Fruit fly (Drosophila melanogaster) whole organism, embryonic: Measurements from ENCODE around the gene CG7966.

Experiments used
- Atf-2 ChIP-seq: fragments of 200-800 bp; sonication (Bioruptor generic); optimal IDR thresholded peaks from 2 replicates; lab custom pipeline; 2016; ENCODE audit warnings: missing biosample characterization, missing genetic modification characterization
- Atf6 ChIP-seq: fragments of 200-800 bp; sonication (Bioruptor generic); IDR thresholded peaks from 2 replicates; pipeline ENCODE4 v1.3.6; 2022; ENCODE audit warnings: missing biosample characterization, missing genetic modification characterization
- BtbVII ChIP-seq: fragments of 200-800 bp; sonication (Bioruptor generic); optimal IDR thresholded peaks from 3 replicates; lab custom pipeline; 2017; ENCODE audit warnings: missing biosample characterization, mild to moderate bottlenecking, missing genetic modification characterization
- CG11093 ChIP-seq: fragments of 200-800 bp; sonication (Bioruptor generic); IDR thresholded peaks from 3 replicates; pipeline ENCODE4 v1.3.6; 2022; ENCODE audit warnings: missing biosample characterization, missing genetic modification characterization
- CG11560 ChIP-seq: fragments of 200-800 bp; sonication (Bioruptor generic); IDR thresholded peaks from 3 replicates; pipeline ENCODE4 v1.3.6; 2022; ENCODE audit warnings: missing biosample characterization, missing genetic modification characterization
- CG12236 ChIP-seq: fragments of 200-800 bp; sonication (Bioruptor generic); optimal IDR thresholded peaks from 2 replicates; lab custom pipeline; 2016; ENCODE audit warnings: missing biosample characterization, missing genetic modification characterization
- CG15514 ChIP-seq: fragments of 200-800 bp; sonication (Bioruptor generic); optimal IDR thresholded peaks from 3 replicates; lab custom pipeline; 2017; ENCODE audit warnings: missing biosample characterization, missing genetic modification characterization, mild to moderate bottlenecking, moderate library complexity, missing genetic modification reagents
- CG17385 ChIP-seq: fragments of 200-800 bp; sonication (Bioruptor generic); optimal IDR thresholded peaks from 3 replicates; lab custom pipeline; 2018; ENCODE audit warnings: missing biosample characterization, mild to moderate bottlenecking, missing genetic modification characterization
- CG17829 ChIP-seq: fragments of 200-800 bp; optimal IDR thresholded peaks from 2 replicates; lab custom pipeline; 2019; ENCODE audit warnings: missing biosample characterization, mild to moderate bottlenecking, missing genetic modification characterization, moderate library complexity
- CG2202 ChIP-seq: fragments of 200-800 bp; sonication (Bioruptor generic); optimal IDR thresholded peaks from 2 replicates; lab custom pipeline; 2018; ENCODE audit warnings: missing biosample characterization, mild to moderate bottlenecking, missing genetic modification characterization
- CG34224 ChIP-seq: fragments of 200-800 bp; sonication (Bioruptor generic); IDR thresholded peaks from 3 replicates; pipeline ENCODE4 v1.3.6; 2022; ENCODE audit warnings: missing biosample characterization, missing genetic modification characterization; ENCODE audit not compliant: partially characterized antibody
- CG4282 ChIP-seq: fragments of 200-800 bp; sonication (Bioruptor generic); optimal IDR thresholded peaks from 2 replicates; lab custom pipeline; 2016; ENCODE audit warnings: missing biosample characterization, missing genetic modification characterization
- CG5180 ChIP-seq: fragments of 200-800 bp; sonication (Bioruptor generic); optimal IDR thresholded peaks from 3 replicates; lab custom pipeline; 2017; ENCODE audit warnings: missing biosample characterization, missing genetic modification characterization, mild to moderate bottlenecking, moderate library complexity, missing genetic modification reagents
- CG6175 ChIP-seq: fragments of 200-800 bp; sonication (Bioruptor generic); IDR thresholded peaks from 3 replicates; pipeline ENCODE4 v1.3.6; 2022; ENCODE audit warnings: missing biosample characterization, missing genetic modification characterization
- CG6765 ChIP-seq: fragments of 200-800 bp; sonication (Bioruptor generic); optimal IDR thresholded peaks from 3 replicates; lab custom pipeline; 2017; ENCODE audit warnings: missing biosample characterization, mild to moderate bottlenecking, missing genetic modification characterization
- CG7357 ChIP-seq: fragments of 200-800 bp; sonication (Bioruptor generic); IDR thresholded peaks from 3 replicates; pipeline ENCODE4 v1.3.6; 2022; ENCODE audit warnings: missing biosample characterization, missing genetic modification characterization
- CG7786 ChIP-seq: fragments of 200-800 bp; sonication (Bioruptor generic); optimal IDR thresholded peaks from 2 replicates; lab custom pipeline; 2016; ENCODE audit warnings: missing biosample characterization, missing genetic modification characterization
- CG9876 ChIP-seq: fragments of 200-800 bp; sonication (Bioruptor generic); optimal IDR thresholded peaks from 2 replicates; lab custom pipeline; 2016; ENCODE audit warnings: missing biosample characterization, missing genetic modification characterization
- D19B ChIP-seq: fragments of 200-800 bp; sonication (Bioruptor generic); optimal IDR thresholded peaks from 2 replicates; lab custom pipeline; 2017; ENCODE audit warnings: missing biosample characterization, mild to moderate bottlenecking, missing genetic modification characterization
- Ets97D ChIP-seq: fragments of 200-800 bp; sonication (Bioruptor generic); optimal IDR thresholded peaks from 3 replicates; lab custom pipeline; 2016; ENCODE audit warnings: missing biosample characterization, missing genetic modification characterization
- GATAe ChIP-seq: fragments of 200-800 bp; sonication (Bioruptor generic); conservative IDR thresholded peaks from 2 replicates; pipeline ENCODE4 v1.3.6; 2022; ENCODE audit warnings: missing biosample characterization, missing genetic modification characterization
- Lim3 ChIP-seq: fragments of 200-800 bp; sonication (Bioruptor generic); IDR thresholded peaks from 2 replicates; pipeline ENCODE4 v1.3.6; 2022; ENCODE audit warnings: missing biosample characterization, missing genetic modification characterization
- MTF-1 ChIP-seq: fragments of 200-800 bp; sonication (Bioruptor generic); optimal IDR thresholded peaks from 2 replicates; lab custom pipeline; 2018; ENCODE audit warnings: missing biosample characterization, mild to moderate bottlenecking, missing genetic modification characterization, borderline replicate concordance
- Mad ChIP-seq: fragments of 200-800 bp; sonication (Bioruptor generic); optimal IDR thresholded peaks from 2 replicates; lab custom pipeline; 2016; ENCODE audit warnings: missing biosample characterization, missing genetic modification characterization
- Nf-YA ChIP-seq: fragments of 200-800 bp; sonication (Bioruptor generic); IDR thresholded peaks from 2 replicates; pipeline ENCODE4 v1.3.6; 2022; ENCODE audit warnings: missing biosample characterization, missing genetic modification characterization
- Opbp ChIP-seq: fragments of 200-800 bp; sonication (Bioruptor generic); IDR thresholded peaks from 3 replicates; pipeline ENCODE4 v1.3.6; 2022; ENCODE audit warnings: missing biosample characterization, missing genetic modification characterization; ENCODE audit not compliant: partially characterized antibody
- Xrp1 ChIP-seq: fragments of 200-800 bp; sonication (Bioruptor generic); IDR thresholded peaks from 2 replicates; pipeline ENCODE4 v1.3.6; 2022; ENCODE audit warnings: missing biosample characterization, missing genetic modification characterization
- ab ChIP-seq: fragments of 200-800 bp; sonication (Bioruptor generic); optimal IDR thresholded peaks from 2 replicates; lab custom pipeline; 2016; ENCODE audit warnings: missing biosample characterization, missing genetic modification characterization
- aop ChIP-seq: fragments of 200-800 bp; sonication (Bioruptor generic); IDR thresholded peaks from 2 replicates; pipeline ENCODE4 v1.3.6; 2022; ENCODE audit warnings: missing biosample characterization, missing genetic modification characterization
- ash1 ChIP-seq: fragments of 200-800 bp; sonication (Bioruptor generic); optimal IDR thresholded peaks from 2 replicates; lab custom pipeline; 2018; ENCODE audit warnings: missing biosample characterization, mild to moderate bottlenecking, missing genetic modification characterization
- ato ChIP-seq: fragments of 200-800 bp; sonication (Bioruptor generic); IDR thresholded peaks from 2 replicates; pipeline ENCODE4 v1.3.6; 2022; ENCODE audit warnings: missing biosample characterization, missing genetic modification characterization; ENCODE audit not compliant: partially characterized antibody
- bab2 ChIP-seq: fragments of 200-800 bp; sonication (Bioruptor generic); optimal IDR thresholded peaks from 2 replicates; lab custom pipeline; 2016; ENCODE audit warnings: missing biosample characterization, missing genetic modification characterization
- bigmax ChIP-seq: fragments of 200-800 bp; sonication (Bioruptor generic); optimal IDR thresholded peaks from 2 replicates; lab custom pipeline; 2018; ENCODE audit warnings: missing biosample characterization, mild to moderate bottlenecking, missing genetic modification characterization
- bowl ChIP-seq: fragments of 200-800 bp; sonication (Bioruptor generic); IDR thresholded peaks from 2 replicates; pipeline ENCODE4 v1.3.6; 2022; ENCODE audit warnings: missing biosample characterization, missing genetic modification characterization
- cas ChIP-seq: fragments of 200-800 bp; sonication (Bioruptor generic); IDR thresholded peaks from 2 replicates; pipeline ENCODE4 v1.3.6; 2022; ENCODE audit warnings: missing biosample characterization, missing genetic modification characterization
- disco-r ChIP-seq: fragments of 200-800 bp; sonication (Bioruptor generic); optimal IDR thresholded peaks from 2 replicates; lab custom pipeline; 2016; ENCODE audit warnings: missing biosample characterization, missing genetic modification characterization
- dpn ChIP-seq, 2 experiments: fragments of 200-800 bp; sonication (Bioruptor generic); optimal IDR thresholded peaks; 3 replicates each; lab custom pipeline; 2016; ENCODE audit warnings: missing biosample characterization in 2 of 2, missing genetic modification characterization in 2 of 2
- ems ChIP-seq: fragments of 200-800 bp; sonication (Bioruptor generic); optimal IDR thresholded peaks from 3 replicates; lab custom pipeline; 2016; ENCODE audit warnings: missing biosample characterization, missing genetic modification characterization
- fu2 ChIP-seq: fragments of 200-800 bp; sonication (Bioruptor generic); optimal IDR thresholded peaks from 2 replicates; lab custom pipeline; 2016; ENCODE audit warnings: missing biosample characterization, missing genetic modification characterization
- gsb ChIP-seq: fragments of 200-800 bp; sonication (Bioruptor generic); IDR thresholded peaks from 2 replicates; pipeline ENCODE4 v1.3.6; 2022; ENCODE audit warnings: missing biosample characterization, missing genetic modification characterization
- kay ChIP-seq: fragments of 200-800 bp; sonication (Bioruptor generic); optimal IDR thresholded peaks from 2 replicates; lab custom pipeline; 2016; ENCODE audit warnings: missing biosample characterization, missing genetic modification characterization
- knrl ChIP-seq: fragments of 200-800 bp; sonication (Bioruptor generic); IDR thresholded peaks from 3 replicates; pipeline ENCODE4 v1.3.6; 2022; ENCODE audit warnings: missing biosample characterization, missing genetic modification characterization; ENCODE audit not compliant: partially characterized antibody
- mld ChIP-seq: fragments of 200-800 bp; sonication (Bioruptor generic); IDR thresholded peaks from 3 replicates; pipeline ENCODE4 v1.3.6; 2022; ENCODE audit warnings: missing biosample characterization, missing genetic modification characterization; ENCODE audit not compliant: partially characterized antibody
- row ChIP-seq: fragments of 200-800 bp; sonication (Bioruptor generic); IDR thresholded peaks from 3 replicates; pipeline ENCODE4 v1.3.6; 2022; ENCODE audit warnings: missing biosample characterization, missing genetic modification characterization
- sens ChIP-seq: fragments of 200-800 bp; sonication (Bioruptor generic); peaks from one replicate; lab custom pipeline; 2016; ENCODE audit warnings: missing biosample characterization, missing genetic modification characterization
- shn ChIP-seq: fragments of 200-800 bp; sonication (Bioruptor generic); optimal IDR thresholded peaks from 3 replicates; lab custom pipeline; 2016; ENCODE audit warnings: missing biosample characterization, missing genetic modification characterization
- so ChIP-seq: fragments of 200-800 bp; sonication (Bioruptor generic); IDR thresholded peaks from 3 replicates; pipeline ENCODE4 v1.3.6; 2022; ENCODE audit warnings: missing biosample characterization, missing genetic modification characterization
- stwl ChIP-seq: fragments of 200-800 bp; sonication (Bioruptor generic); optimal IDR thresholded peaks from 3 replicates; lab custom pipeline; 2018; ENCODE audit warnings: missing biosample characterization, mild to moderate bottlenecking, missing genetic modification characterization, moderate library complexity
- trem ChIP-seq: fragments of 200-800 bp; optimal IDR thresholded peaks from 3 replicates; lab custom pipeline; 2019; ENCODE audit warnings: missing biosample characterization, mild to moderate bottlenecking, missing genetic modification characterization, moderate library complexity
- usp ChIP-seq: fragments of >200 bp; optimal IDR thresholded peaks from 2 replicates; lab custom pipeline; 2017; ENCODE audit warnings: missing biosample characterization, missing genetic modification characterization
- z ChIP-seq: fragments of 200-800 bp; sonication (Bioruptor generic); IDR thresholded peaks from 3 replicates; pipeline ENCODE4 v1.3.6; 2022; ENCODE audit warnings: missing biosample characterization, missing genetic modification characterization

Gene CG7966

dm6 chr3R:13068022-13068421 is 16.8 kb upstream of the CG7966 start (continued):
- TF ChIP-seq bowl (GFP tag; lab: Robert Waterston, UW): no peak
- no peak for TF ChIP-seq mld (GFP tag; lab: Robert Waterston, UW)
- peak; percentile 87 for TF ChIP-seq CG12236 (GFP tag; lab: Kevin White, UChicago)
- peak; percentile 94 for TF ChIP-seq BtbVII (GFP tag; lab: Kevin White, UChicago)
- 0 out of 3 replicates have a peak, but pooled peaks have one; percentile 30 for TF ChIP-seq CG11560 (tag; lab: Robert Waterston, UW)
- peak; percentile 59 for TF ChIP-seq Atf-2 (GFP tag; lab: Kevin White, UChicago)
- TF ChIP-seq Nf-YA (GFP tag; lab: Robert Waterston, UW): peak; percentile 72
- peak; percentile 49 for TF ChIP-seq CG6765 (GFP tag; lab: Kevin White, UChicago)
- TF ChIP-seq stwl (tag; lab: Kevin White, UChicago): no peak
- TF ChIP-seq kay (GFP tag; lab: Kevin White, UChicago): peak; percentile 75
- peak; percentile 22 for TF ChIP-seq CG4282 (GFP tag; lab: Kevin White, UChicago)
- TF ChIP-seq ash1 (GFP tag; lab: Kevin White, UChicago): peak; percentile 89
- TF ChIP-seq Lim3 (GFP tag; lab: Robert Waterston, UW): no peak
- 0 out of 3 replicates have a peak, but pooled peaks have one; percentile 19 for TF ChIP-seq CG7357 (GFP tag; lab: Robert Waterston, UW)
- no peak for TF ChIP-seq row (GFP tag; lab: Robert Waterston, UW)
- TF ChIP-seq disco-r (GFP tag; lab: Kevin White, UChicago): peak; percentile 68
- 0 out of 3 replicates have a peak, but pooled peaks have one; percentile 67 for TF ChIP-seq so (GFP tag; lab: Robert Waterston, UW)
- TF ChIP-seq CG5180 (GFP tag; lab: Kevin White, UChicago): peak; percentile 88
- no peak for TF ChIP-seq ato (GFP tag; lab: Robert Waterston, UW)
- peak; percentile 67 for TF ChIP-seq CG17385
- peak; percentile 98 for TF ChIP-seq sens (GFP tag; lab: Kevin White, UChicago)
- no peak for TF ChIP-seq CG6175 (GFP tag; lab: Robert Waterston, UW)
- no peak for TF ChIP-seq fu2 (GFP tag; lab: Kevin White, UChicago)
- no peak for TF ChIP-seq knrl (GFP tag; lab: Robert Waterston, UW)
- TF ChIP-seq ems (GFP tag; lab: Kevin White, UChicago): peak; percentile 67
- TF ChIP-seq trem (tag; lab: Kevin White, UChicago): peak; percentile 87
- peak; percentile 27 for TF ChIP-seq Ets97D (GFP tag; lab: Kevin White, UChicago)
- no peak for TF ChIP-seq cas (GFP tag; lab: Robert Waterston, UW)
- peak; percentile 35 for TF ChIP-seq CG7786 (GFP tag; lab: Kevin White, UChicago)
- TF ChIP-seq bab2 (GFP tag; lab: Kevin White, UChicago): peak; percentile 94
- TF ChIP-seq Mad (GFP tag; lab: Kevin White, UChicago): peak; percentile 72
- TF ChIP-seq Atf6: peak; percentile 58; the same call in 1 of the 2 replicates
- TF ChIP-seq CG9876: peak; percentile 44
- no peak for TF ChIP-seq ab (GFP tag; lab: Kevin White, UChicago)
- no peak for TF ChIP-seq CG34224 (GFP tag; lab: Robert Waterston, UW)
- no peak for TF ChIP-seq usp (GFP tag; lab: Kevin White, UChicago)
- TF ChIP-seq D19B (GFP tag; lab: Kevin White, UChicago): peak; percentile 28
- TF ChIP-seq CG11093 (GFP tag; lab: Robert Waterston, UW): peak; percentile 13; the same call in 1 of the 3 replicates
- peak; percentile 14 for TF ChIP-seq shn (GFP tag; lab: Kevin White, UChicago)
- TF ChIP-seq Xrp1: peak; percentile 83
- peak; percentile 42; the same call in 1 of the 2 replicates for TF ChIP-seq gsb
- TF ChIP-seq CG2202 (tag; lab: Kevin White, UChicago): peak; percentile 93
- TF ChIP-seq dpn (GFP tag; optimal IDR thresholded peaks at IDR 0.05; lab: Kevin White, UChicago): peak; percentile 62 to 65
- 0 out of 3 replicates have a peak, but pooled peaks have one; percentile 51 for TF ChIP-seq z
- no peak for TF ChIP-seq GATAe (GFP tag; lab: Robert Waterston, UW)
- peak; percentile 76 for TF ChIP-seq CG15514 (GFP tag; lab: Kevin White, UChicago)
- peak; percentile 68 for TF ChIP-seq bigmax (GFP tag; lab: Kevin White, UChicago)
- peak; percentile 76 for TF ChIP-seq CG17829 (tag; lab: Kevin White, UChicago)
- TF ChIP-seq MTF-1 (GFP tag; lab: Kevin White, UChicago): peak; percentile 92
- no peak for TF ChIP-seq Opbp (GFP tag; lab: Robert Waterston, UW)
- no peak for TF ChIP-seq aop (GFP tag; lab: Robert Waterston, UW)
